Fruit fly (Drosophila melanogaster): ENCODE results near the gene PVRAP.

- TF ChIP-seq kay (GFP tag; ENCODE audit: borderline replicate concordance), result no peak
- TF ChIP-seq pad (GFP tag; optimal IDR thresholded peaks at IDR 0.05), result no peak
- no peak for TF ChIP-seq CG1620 (GFP tag; optimal IDR thresholded peaks at IDR 0.05)
- no peak for TF ChIP-seq Clk (GFP tag; optimal IDR thresholded peaks at IDR 0.05)
- no peak for TF ChIP-seq toe (GFP tag; optimal IDR thresholded peaks at IDR 0.05)
- TF ChIP-seq cic (GFP tag; optimal IDR thresholded peaks at IDR 0.05), result no peak
- no peak for TF ChIP-seq CG7045 (GFP tag; optimal IDR thresholded peaks at IDR 0.05)
- TF ChIP-seq CG12768 (GFP tag; optimal IDR thresholded peaks at IDR 0.05), result no peak
- TF ChIP-seq Crg-1 (GFP tag; optimal IDR thresholded peaks at IDR 0.05), result no peak
- no peak for TF ChIP-seq CG5204 (GFP tag; optimal IDR thresholded peaks at IDR 0.05)
- no peak for TF ChIP-seq CG11617 (GFP tag; optimal IDR thresholded peaks at IDR 0.05)
- no peak for TF ChIP-seq CG14711 (tag; optimal IDR thresholded peaks at IDR 0.05)
- no peak for TF ChIP-seq tj (GFP tag; optimal IDR thresholded peaks at IDR 0.05)
Observed at dm6 chr3L:5980552-5981351, 16.3 kb upstream of the PVRAP start.
